Fruit fly (Drosophila melanogaster): ENCODE measurements around the gene Usp5.

DNA sequence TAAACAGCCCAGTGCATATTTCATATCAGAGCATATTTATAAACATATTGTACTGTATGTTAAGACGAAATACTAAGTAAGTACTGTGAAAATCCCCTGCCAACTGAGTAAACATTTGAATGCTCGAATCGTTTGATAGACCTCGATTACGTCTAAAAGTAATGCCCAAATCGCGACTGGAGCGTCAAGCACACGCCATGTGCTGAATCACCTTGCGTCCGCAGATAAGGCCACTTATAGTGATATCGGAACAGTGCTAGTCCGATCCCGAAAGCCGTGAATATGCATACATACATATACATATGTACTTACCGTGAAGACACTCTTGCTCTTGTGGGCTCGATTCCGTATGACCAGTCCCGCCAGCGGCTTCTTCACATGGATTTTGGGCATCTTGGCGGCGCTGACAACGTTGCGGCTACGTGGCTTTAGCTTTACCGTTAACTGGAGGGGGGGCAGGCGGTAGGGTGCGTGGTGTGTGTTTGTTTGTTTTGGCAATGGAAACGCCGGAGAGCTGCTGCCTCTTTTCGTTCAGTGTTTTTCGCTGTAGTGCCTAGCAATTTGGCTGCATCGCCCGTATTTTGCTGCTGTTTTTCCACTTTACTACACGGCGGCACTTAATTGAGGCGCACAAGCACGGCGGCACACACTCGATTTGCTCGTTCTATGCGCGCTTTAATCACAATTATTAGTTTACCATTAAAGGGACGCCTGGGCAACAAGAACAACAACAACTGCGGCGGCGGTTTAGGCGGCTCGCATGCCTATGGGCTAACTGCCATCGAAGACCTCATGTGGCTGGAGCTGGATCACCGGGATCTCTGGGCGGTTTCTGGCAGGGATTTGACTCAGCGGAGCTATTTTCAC, 5.4 kb downstream of the Usp5 start:
- TF ChIP-seq pan (optimal IDR thresholded peaks at IDR 0.05) (no peak), usp (GFP tag; optimal IDR thresholded peaks at IDR 0.05) (no peak), Dll (optimal IDR thresholded peaks at IDR 0.05) (no peak)
